Worm (Caenorhabditis elegans) whole organism, early embryonic: ENCODE results near the gene bath-15.

Experiments
- B0310.2 ChIP-seq: sonication (generic microtip); optimal IDR thresholded peaks from 2 replicates; lab custom pipeline; 2016; ENCODE audit warnings: mild to moderate bottlenecking, missing genetic modification characterization, missing compliant biosample characterization
- F13C5.2 ChIP-seq: sonication (generic microtip); optimal IDR thresholded peaks from 2 replicates; lab custom pipeline; 2017; ENCODE audit warnings: mild to moderate bottlenecking, missing genetic modification characterization, inconsistent platforms, missing compliant biosample characterization
- ama-1 ChIP-seq: fragments of 150-350 bp; optimal IDR thresholded peaks from 2 replicates; lab custom pipeline; 2014
- flt-1 ChIP-seq: fragments of 200-800 bp; sonication (Bioruptor generic); IDR thresholded peaks from 2 replicates; pipeline ENCODE4 v1.3.6; 2022; ENCODE audit warnings: missing genetic modification characterization, missing compliant biosample characterization
- hmbx-1 ChIP-seq: sonication (generic microtip); optimal IDR thresholded peaks from 2 replicates; lab custom pipeline; 2016; ENCODE audit warnings: mild to moderate bottlenecking, missing genetic modification characterization, missing compliant biosample characterization
- hmg-4 ChIP-seq: fragments of 200-800 bp; sonication (Bioruptor generic); optimal IDR thresholded peaks from 2 replicates; lab custom pipeline; 2018; ENCODE audit warnings: mild to moderate bottlenecking, missing genetic modification characterization, missing compliant biosample characterization
- hnd-1 ChIP-seq: sonication (generic microtip); optimal IDR thresholded peaks from 2 replicates; lab custom pipeline; 2016; ENCODE audit warnings: missing genetic modification characterization, missing compliant biosample characterization
- pes-1 ChIP-seq: fragments of 200-800 bp; sonication (Bioruptor generic); IDR thresholded peaks from 2 replicates; pipeline ENCODE4 v1.3.6; 2022; ENCODE audit warnings: missing genetic modification reagents, missing genetic modification characterization, missing compliant biosample characterization
- scrt-1 ChIP-seq: fragments of 200-800 bp; sonication (Bioruptor generic); IDR thresholded peaks from 2 replicates; pipeline ENCODE4 v1.3.6; 2022; ENCODE audit warnings: missing genetic modification characterization, missing compliant biosample characterization
- sea-1 ChIP-seq: fragments of 200-800 bp; sonication (Bioruptor generic); conservative IDR thresholded peaks from 2 replicates; pipeline ENCODE4 v1.3.6; 2022; ENCODE audit warnings: missing genetic modification characterization, missing compliant biosample characterization
- tbx-11 ChIP-seq: fragments of 200-800 bp; sonication (Bioruptor generic); IDR thresholded peaks from 2 replicates; pipeline ENCODE4 v1.3.6; 2022; ENCODE audit warnings: missing genetic modification characterization, missing compliant biosample characterization
- tbx-37 ChIP-seq: fragments of 200-800 bp; sonication (Bioruptor generic); conservative IDR thresholded peaks from 2 replicates; pipeline ENCODE4 v1.3.6; 2022; ENCODE audit warnings: missing genetic modification reagents, missing genetic modification characterization, missing compliant biosample characterization

- no peak for TF ChIP-seq hnd-1 (tag; lab: Kevin White, UChicago)
- no peak for TF ChIP-seq flt-1 (GFP tag; lab: Robert Waterston, UW)
- TF ChIP-seq pes-1 = no peak
- no peak for TF ChIP-seq ama-1
- no peak for TF ChIP-seq scrt-1 (GFP tag; lab: Robert Waterston, UW)
- TF ChIP-seq B0310.2 (tag; lab: Kevin White, UChicago) = no peak
- TF ChIP-seq sea-1 = no peak
- no peak for TF ChIP-seq F13C5.2 (tag; lab: Kevin White, UChicago)
- no peak for TF ChIP-seq hmg-4 (GFP tag; lab: Kevin White, UChicago)
- TF ChIP-seq tbx-11 (GFP tag; lab: Robert Waterston, UW) = no peak
- no peak for TF ChIP-seq hmbx-1 (tag; lab: Kevin White, UChicago)
- TF ChIP-seq tbx-37 (GFP tag; lab: Robert Waterston, UW) = no peak
Measured at ce11 chrIII:7743183-7743582, 32.6 kb downstream of the bath-15 start.
